Fruit fly (Drosophila melanogaster): ENCODE results near the gene CG7294.

DNA sequence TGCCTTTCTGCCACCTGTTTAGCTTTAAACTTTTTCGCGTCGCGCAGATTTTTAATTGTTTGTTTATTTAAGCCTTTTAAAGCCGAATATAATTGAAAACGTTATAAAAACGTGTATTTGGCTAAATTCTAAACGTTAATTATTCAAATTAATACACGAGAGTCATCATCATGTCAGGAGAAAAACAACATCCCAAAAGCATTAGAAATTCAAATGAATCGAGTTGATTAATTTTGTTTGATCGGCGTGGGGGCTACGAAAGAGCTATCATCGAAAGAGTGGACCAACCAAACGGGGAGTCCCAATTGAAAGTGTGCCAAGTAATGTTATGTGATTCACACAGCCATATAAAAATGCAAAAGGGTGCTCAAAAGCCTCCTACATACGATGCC lies 1.3 kb downstream of the CG7294 start:
- TF ChIP-seq usp (GFP tag; optimal IDR thresholded peaks at IDR 0.05) = no peak
- no peak for TF ChIP-seq pan (optimal IDR thresholded peaks at IDR 0.05)
- TF ChIP-seq Myc (optimal IDR thresholded peaks at IDR 0.05) = no peak
- no peak for TF ChIP-seq brk (GFP tag; optimal IDR thresholded peaks at IDR 0.05)

All from whole organism, wandering third instar larva.